Comparison of ENCODE assay signal across 1 worm cellular context in genomic region chrIV:6093477-6094314, ce11.
TF ChIP-seq lines count a peak whose summit lies in the region.

Gene cpi-1, minus strand, starts transcription at chrIV:6093680.

TF ChIP-seq in whole organism, L4 larva, 104 proteins besides CTCF, POLR2A, EP300 and RAD21 (continued from another document):
- TF ChIP-seq lsy-2 (tag; optimal IDR thresholded peaks at IDR 0.05; lab: Kevin White, UChicago) (peak in 1 of 2 experiments; percentile 5), daf-19 (GFP tag; conservative IDR thresholded peaks at IDR 0.05; lab: Robert Waterston, UW) (no peak), aha-1 (tag; lab: Kevin White, UChicago) (peak; percentile 91), Y48G9A.11 (GFP tag; IDR thresholded peaks at IDR 0.05; lab: Robert Waterston, UW) (no peak), zag-1 (tag; optimal IDR thresholded peaks at IDR 0.05; lab: Kevin White, UChicago) (no peak), nhr-41 (GFP tag; IDR thresholded peaks at IDR 0.05; lab: Robert Waterston, UW) (no peak), unc-39 (tag; optimal IDR thresholded peaks at IDR 0.05; lab: Kevin White, UChicago) (no peak), ztf-7 (tag; optimal IDR thresholded peaks at IDR 0.05; lab: Kevin White, UChicago) (no peak), dmd-8 (GFP tag; IDR thresholded peaks at IDR 0.05; lab: Robert Waterston, UW) (no peak), dmd-6 (GFP tag; IDR thresholded peaks at IDR 0.05; lab: Robert Waterston, UW) (peak; percentile 47), ceh-20 (GFP tag; IDR thresholded peaks at IDR 0.05; lab: Robert Waterston, UW) (no peak), zfp-3 (GFP tag; conservative IDR thresholded peaks at IDR 0.05; lab: Robert Waterston, UW) (no peak), F37D6.2 (tag; optimal IDR thresholded peaks at IDR 0.05; lab: Kevin White, UChicago) (no peak), mxl-2 (GFP tag; conservative IDR thresholded peaks at IDR 0.05; lab: Robert Waterston, UW) (no peak), skn-1 (tag; optimal IDR thresholded peaks at IDR 0.05; lab: Kevin White, UChicago) (no peak), jun-1 (tag; optimal IDR thresholded peaks at IDR 0.05; lab: Kevin White, UChicago) (peak; percentile 3), nhr-25 (tag; optimal IDR thresholded peaks at IDR 0.05; lab: Kevin White, UChicago; ENCODE audit: borderline replicate concordance, insufficient read depth) (no peak), spr-3 (GFP tag; optimal IDR thresholded peaks at IDR 0.05; lab: Kevin White, UChicago) (no peak), hlh-11 (tag; optimal IDR thresholded peaks at IDR 0.05; lab: Kevin White, UChicago) (peak; percentile 61), lin-13 (GFP tag; optimal IDR thresholded peaks at IDR 0.05; lab: Kevin White, UChicago) (no peak), tag-97 (GFP tag; IDR thresholded peaks at IDR 0.05; lab: Robert Waterston, UW) (no peak), hlh-30 (tag; optimal IDR thresholded peaks at IDR 0.05; lab: Kevin White, UChicago; ENCODE audit: insufficient read depth) (peak; percentile 15), ZK337.2 (GFP tag; IDR thresholded peaks at IDR 0.05; lab: Robert Waterston, UW) (no peak), zip-2 (tag; optimal IDR thresholded peaks at IDR 0.05; lab: Kevin White, UChicago) (no peak), mxl-3 (GFP tag; optimal IDR thresholded peaks at IDR 0.05; lab: Kevin White, UChicago) (no peak), nhr-48 (tag; optimal IDR thresholded peaks at IDR 0.05; lab: Kevin White, UChicago) (peak; percentile 37), fkh-10 (GFP tag; optimal IDR thresholded peaks at IDR 0.05; lab: Kevin White, UChicago) (no peak), daf-16 (GFP tag; optimal IDR thresholded peaks at IDR 0.05; lab: Kevin White, UChicago) (peak in 1 of 2 experiments; percentile 34), daf-16 (tag; optimal IDR thresholded peaks at IDR 0.05; lab: Kevin White, UChicago) (peak; percentile 99), T26A8.4 (GFP tag; IDR thresholded peaks at IDR 0.05; lab: Robert Waterston, UW) (no peak), Y105C5A.15 (GFP tag; IDR thresholded peaks at IDR 0.05; lab: Robert Waterston, UW) (no peak), hif-1 (tag; optimal IDR thresholded peaks at IDR 0.05; lab: Kevin White, UChicago) (no peak), madf-9 (GFP tag; conservative IDR thresholded peaks at IDR 0.05; lab: Robert Waterston, UW) (no peak), lin-15B (tag; optimal IDR thresholded peaks at IDR 0.05; lab: Kevin White, UChicago) (no peak), ctbp-1 (GFP tag; IDR thresholded peaks at IDR 0.05; lab: Robert Waterston, UW) (no peak), ceh-44 (GFP tag; IDR thresholded peaks at IDR 0.05; lab: Robert Waterston, UW) (no peak), F10B5.3 (tag; optimal IDR thresholded peaks at IDR 0.05; lab: Kevin White, UChicago) (no peak), unc-62 (GFP tag; optimal IDR thresholded peaks at IDR 0.05 in 1 of 2; lab: Kevin White, UChicago) (peak in 1 of 2 experiments; percentile 88), unc-62 (tag; optimal IDR thresholded peaks at IDR 0.05; lab: Kevin White, UChicago) (no peak), unc-130 (GFP tag; optimal IDR thresholded peaks at IDR 0.05; lab: Kevin White, UChicago) (no peak)
